Fruit fly (Drosophila melanogaster): ENCODE results near the gene Nulp1.

- TF ChIP-seq woc (GFP tag; optimal IDR thresholded peaks at IDR 0.05) (no peak), pan (optimal IDR thresholded peaks at IDR 0.05) (no peak), psq (GFP tag; optimal IDR thresholded peaks at IDR 0.05) (no peak), jim (GFP tag; optimal IDR thresholded peaks at IDR 0.05) (no peak), OdsH (GFP tag; optimal IDR thresholded peaks at IDR 0.05) (no peak), tai (GFP tag; optimal IDR thresholded peaks at IDR 0.05) (no peak), Hr78 (GFP tag; optimal IDR thresholded peaks at IDR 0.05) (no peak), dmrt93B (GFP tag; optimal IDR thresholded peaks at IDR 0.05) (no peak), dl (GFP tag; optimal IDR thresholded peaks at IDR 0.05; ENCODE audit: insufficient read depth in 1 of 2, partially characterized antibody in 2 of 2) (no peak), h (GFP tag; optimal IDR thresholded peaks at IDR 0.05) (no peak), CrebA (GFP tag; optimal IDR thresholded peaks at IDR 0.05; ENCODE audit: borderline replicate concordance) (peak; percentile 10)
Measured at dm6 chr3L:8158715-8159380, 48.7 kb downstream of the Nulp1 start, which contains the start of gene CG42445.

All from whole organism, wandering third instar larva.